Worm (Caenorhabditis elegans) whole organism, L4 larva: ENCODE results near the gene srsx-17.

Source experiments
- F26F4.8 ChIP-seq: fragments of 200-800 bp; sonication (Bioruptor generic); conservative IDR thresholded peaks from 2 replicates; pipeline ENCODE4 v1.3.6; 2022; ENCODE audit warnings: missing genetic modification characterization, missing compliant biosample characterization
- T26A8.4 ChIP-seq: fragments of 200-800 bp; sonication (Bioruptor generic); IDR thresholded peaks from 2 replicates; pipeline ENCODE4 v1.3.6; 2022; ENCODE audit warnings: missing genetic modification characterization, missing compliant biosample characterization
- Y105C5A.15 ChIP-seq: fragments of 200-800 bp; sonication (Bioruptor generic); IDR thresholded peaks from 2 replicates; pipeline ENCODE4 v1.3.6; 2022; ENCODE audit warnings: missing genetic modification characterization, missing compliant biosample characterization
- arid-1 ChIP-seq: fragments of 200-800 bp; sonication (Bioruptor generic); conservative IDR thresholded peaks from 2 replicates; pipeline ENCODE4 v1.3.6; 2022; ENCODE audit warnings: missing genetic modification reagents, missing genetic modification characterization, missing compliant biosample characterization
- ceh-62 ChIP-seq: sonication (generic microtip); optimal IDR thresholded peaks from 2 replicates; lab custom pipeline; 2017; ENCODE audit warnings: missing biosample characterization, missing genetic modification characterization
- daf-8 ChIP-seq: fragments of 200-800 bp; sonication (Bioruptor generic); IDR thresholded peaks from 2 replicates; pipeline ENCODE4 v1.3.6; 2022; ENCODE audit warnings: missing genetic modification characterization, missing compliant biosample characterization
- dmd-6 ChIP-seq: fragments of 200-800 bp; sonication (Bioruptor generic); IDR thresholded peaks from 2 replicates; pipeline ENCODE4 v1.3.6; 2022; ENCODE audit warnings: missing genetic modification reagents, missing genetic modification characterization, missing compliant biosample characterization
- dpl-1 ChIP-seq: fragments of 150-350 bp; optimal IDR thresholded peaks from 2 replicates; lab custom pipeline; 2014; ENCODE audit warnings: missing biosample characterization, missing genetic modification reagents, missing genetic modification characterization
- duxl-1 ChIP-seq: sonication (generic microtip); optimal IDR thresholded peaks from 2 replicates; lab custom pipeline; 2016; ENCODE audit warnings: mild to moderate bottlenecking, missing genetic modification characterization, moderate library complexity, missing compliant biosample characterization; ENCODE audit not compliant: poor library complexity
- egl-27 ChIP-seq: sonication (generic microtip); optimal IDR thresholded peaks from 3 replicates; lab custom pipeline; 2017; ENCODE audit warnings: missing biosample characterization, missing genetic modification reagents, missing genetic modification characterization
- hlh-11 ChIP-seq: fragments of 200-800 bp; sonication (Bioruptor generic); optimal IDR thresholded peaks from 2 replicates; lab custom pipeline; 2018; ENCODE audit warnings: mild to moderate bottlenecking, missing genetic modification characterization, missing compliant biosample characterization
- hlh-30 ChIP-seq: sonication (generic microtip); optimal IDR thresholded peaks from 2 replicates; lab custom pipeline; 2017; ENCODE audit warnings: antibody characterized with exemption, mild to moderate bottlenecking, missing genetic modification characterization, missing compliant biosample characterization; ENCODE audit not compliant: insufficient read depth
- hmg-1.1 ChIP-seq: fragments of 200-800 bp; sonication (Bioruptor generic); IDR thresholded peaks from 2 replicates; pipeline ENCODE4 v1.3.6; 2022; ENCODE audit warnings: missing genetic modification reagents, missing genetic modification characterization, missing compliant biosample characterization
- lin-39 ChIP-seq: fragments of 150-350 bp; optimal IDR thresholded peaks from 2 replicates; lab custom pipeline; 2014; ENCODE audit warnings: missing biosample characterization, missing genetic modification reagents, missing genetic modification characterization
- mxl-3 ChIP-seq: fragments of 200-800 bp; sonication (Bioruptor generic); optimal IDR thresholded peaks from 2 replicates; lab custom pipeline; 2018; ENCODE audit warnings: mild to moderate bottlenecking, missing genetic modification characterization, missing compliant biosample characterization
- nhr-10 ChIP-seq: fragments of 150-350 bp; optimal IDR thresholded peaks from 2 replicates; lab custom pipeline; 2014; ENCODE audit warnings: missing biosample characterization, missing genetic modification characterization
- nhr-102 ChIP-seq: sonication (generic microtip); optimal IDR thresholded peaks from 2 replicates; lab custom pipeline; 2016; ENCODE audit warnings: mild to moderate bottlenecking, missing genetic modification characterization, moderate library complexity, missing compliant biosample characterization
- nhr-11 ChIP-seq: fragments of 150-350 bp; optimal IDR thresholded peaks from 2 replicates; lab custom pipeline; 2014; ENCODE audit warnings: missing biosample characterization, missing genetic modification characterization
- nhr-25 ChIP-seq: sonication (generic microtip); optimal IDR thresholded peaks from 2 replicates; lab custom pipeline; 2017; ENCODE audit warnings: missing genetic modification characterization, mild to moderate bottlenecking, missing compliant biosample characterization, antibody characterized with exemption, moderate library complexity, borderline replicate concordance; ENCODE audit not compliant: insufficient read depth
- nhr-41 ChIP-seq: fragments of 200-800 bp; sonication (Bioruptor generic); IDR thresholded peaks from 2 replicates; pipeline ENCODE4 v1.3.6; 2022; ENCODE audit warnings: missing genetic modification reagents, missing genetic modification characterization, missing compliant biosample characterization
- nhr-42 ChIP-seq: fragments of 200-800 bp; sonication (Bioruptor generic); IDR thresholded peaks from 2 replicates; pipeline ENCODE4 v1.3.6; 2022; ENCODE audit warnings: missing genetic modification characterization, missing compliant biosample characterization
- skn-1 ChIP-seq: fragments of 150-350 bp; optimal IDR thresholded peaks from 2 replicates; lab custom pipeline; 2014; ENCODE audit warnings: missing biosample characterization, missing genetic modification characterization
- snpc-4 ChIP-seq: fragments of 150-350 bp; optimal IDR thresholded peaks from 2 replicates; lab custom pipeline; 2014; ENCODE audit warnings: missing biosample characterization, missing genetic modification characterization
- spr-3 ChIP-seq: fragments of 200-800 bp; sonication (Bioruptor generic); optimal IDR thresholded peaks from 2 replicates; lab custom pipeline; 2018; ENCODE audit warnings: mild to moderate bottlenecking, missing genetic modification characterization, missing compliant biosample characterization
- tra-1 ChIP-seq: fragments of 200-800 bp; sonication (Bioruptor generic); IDR thresholded peaks from 2 replicates; pipeline ENCODE4 v1.3.6; 2022; ENCODE audit warnings: missing genetic modification reagents, missing genetic modification characterization, missing compliant biosample characterization
- unc-39 ChIP-seq: sonication (generic microtip); optimal IDR thresholded peaks from 2 replicates; lab custom pipeline; 2017; ENCODE audit warnings: missing biosample characterization, missing genetic modification characterization
- unc-62 ChIP-seq, 3 experiments: fragments of 150-350 bp in 1 of 3; sonication (generic microtip); optimal IDR thresholded peaks in 2 of 3; peaks in 1 of 3; 1 replicate in 1 of 3; 2 replicates in 2 of 3; lab custom pipeline; 2014 to 2017; ENCODE audit warnings: missing biosample characterization in 3 of 3, missing genetic modification characterization in 3 of 3, missing genetic modification reagents in 3 of 3, missing genotype in 1 of 3
- zfp-2 ChIP-seq: sonication (generic microtip); optimal IDR thresholded peaks from 2 replicates; lab custom pipeline; 2016; ENCODE audit warnings: mild to moderate bottlenecking, missing genetic modification characterization, missing compliant biosample characterization

The srsx-17 gene

ce11 chrV:5964658-5965178 is 37.3 kb downstream of the srsx-17 start (continued):
- TF ChIP-seq duxl-1 (tag; lab: Kevin White, UChicago) (no peak), zfp-2 (tag; lab: Kevin White, UChicago) (no peak), egl-27 (tag; lab: Kevin White, UChicago) (no peak), nhr-102 (tag; lab: Kevin White, UChicago) (no peak), hlh-11 (tag; lab: Kevin White, UChicago) (peak; percentile 28), arid-1 (GFP tag; lab: Robert Waterston, UW) (no peak), F26F4.8 (GFP tag; lab: Robert Waterston, UW) (no peak), hlh-30 (tag; lab: Kevin White, UChicago) (peak; percentile 56), T26A8.4 (GFP tag; lab: Robert Waterston, UW) (no peak), lin-39 (tag; lab: Kevin White, UChicago) (no peak), nhr-10 (tag; lab: Kevin White, UChicago) (no peak), dpl-1 (no peak), nhr-25 (tag; lab: Kevin White, UChicago) (no peak), tra-1 (no peak)

ce11 chrV:5972582-5972981 is 45.1 kb downstream of the srsx-17 start:
- TF ChIP-seq unc-62 (GFP tag; optimal IDR thresholded peaks at IDR 0.05 in 1 of 2; lab: Kevin White, UChicago) (peak in 1 of 2 experiments; percentile 91), unc-62 (tag; optimal IDR thresholded peaks at IDR 0.05; lab: Kevin White, UChicago) (no peak), nhr-11 (tag; lab: Kevin White, UChicago) (no peak), Y105C5A.15 (GFP tag; lab: Robert Waterston, UW) (no peak)
- TF ChIP-seq, all 104 proteins: peak for 1

ce11 chrV:5973713-5974112 is 46.3 kb downstream of the srsx-17 start:
- TF ChIP-seq dmd-6 (GFP tag; lab: Robert Waterston, UW) (no peak), spr-3 (GFP tag; lab: Kevin White, UChicago) (no peak), daf-8 (GFP tag; lab: Robert Waterston, UW) (no peak), unc-62 (GFP tag; optimal IDR thresholded peaks at IDR 0.05 in 1 of 2; lab: Kevin White, UChicago) (peak in 1 of 2 experiments; percentile 92), unc-62 (tag; optimal IDR thresholded peaks at IDR 0.05; lab: Kevin White, UChicago) (no peak), hlh-11 (tag; lab: Kevin White, UChicago) (no peak), skn-1 (tag; lab: Kevin White, UChicago) (no peak), mxl-3 (GFP tag; lab: Kevin White, UChicago) (no peak), snpc-4 (tag; lab: Kevin White, UChicago) (no peak)

- TF ChIP-seq unc-39 (tag; lab: Kevin White, UChicago) (no peak), nhr-41 (no peak), nhr-42 (GFP tag; lab: Robert Waterston, UW) (no peak), T26A8.4 (GFP tag; lab: Robert Waterston, UW) (no peak), hmg-1.1 (no peak), ceh-62 (tag; lab: Kevin White, UChicago) (no peak)
Measured at ce11 chrV:5975724-5976123, 48.3 kb downstream of the srsx-17 start, which contains the start of gene acy-2. Gene acy-2 (plus strand): TSS chrV:5976024.
